Worm (Caenorhabditis elegans) whole organism, L4 larva: ENCODE results near the gene C09B9.1.

Experiments
- D1046.2 ChIP-seq: fragments of 200-800 bp; sonication (Bioruptor generic); IDR thresholded peaks from 2 replicates; pipeline ENCODE4 v1.3.6; 2022; ENCODE audit warnings: missing genetic modification characterization, missing compliant biosample characterization
- F10B5.3 ChIP-seq: sonication (generic microtip); optimal IDR thresholded peaks from 2 replicates; lab custom pipeline; 2016; ENCODE audit warnings: mild to moderate bottlenecking, missing genetic modification characterization, missing compliant biosample characterization
- F26F4.8 ChIP-seq: fragments of 200-800 bp; sonication (Bioruptor generic); conservative IDR thresholded peaks from 2 replicates; pipeline ENCODE4 v1.3.6; 2022; ENCODE audit warnings: missing genetic modification characterization, missing compliant biosample characterization
- F44E2.7 ChIP-seq: fragments of 200-800 bp; sonication (Bioruptor generic); IDR thresholded peaks from 2 replicates; pipeline ENCODE4 v2.1.2; 2022; ENCODE audit warnings: missing genetic modification characterization, missing compliant biosample characterization
- Y105C5A.15 ChIP-seq: fragments of 200-800 bp; sonication (Bioruptor generic); IDR thresholded peaks from 2 replicates; pipeline ENCODE4 v1.3.6; 2022; ENCODE audit warnings: missing genetic modification characterization, missing compliant biosample characterization
- Y48G9A.11 ChIP-seq: fragments of 200-800 bp; sonication (Bioruptor generic); IDR thresholded peaks from 2 replicates; pipeline ENCODE4 v1.3.6; 2022; ENCODE audit warnings: missing genetic modification reagents, missing genetic modification characterization, missing compliant biosample characterization
- ZK337.2 ChIP-seq: fragments of 200-800 bp; sonication (Bioruptor generic); IDR thresholded peaks from 2 replicates; pipeline ENCODE4 v1.3.6; 2022; ENCODE audit warnings: missing genetic modification reagents, missing genetic modification characterization, missing compliant biosample characterization
- aha-1 ChIP-seq: fragments of 150-350 bp; peaks from one replicate; lab custom pipeline; 2014; ENCODE audit warnings: missing biosample characterization, missing genetic modification characterization
- aly-2 ChIP-seq: sonication (generic microtip); optimal IDR thresholded peaks from 2 replicates; lab custom pipeline; 2018; ENCODE audit warnings: missing biosample characterization, missing genetic modification characterization
- arid-1 ChIP-seq: fragments of 200-800 bp; sonication (Bioruptor generic); conservative IDR thresholded peaks from 2 replicates; pipeline ENCODE4 v1.3.6; 2022; ENCODE audit warnings: missing genetic modification reagents, missing genetic modification characterization, missing compliant biosample characterization
- attf-4 ChIP-seq: sonication (generic microtip); optimal IDR thresholded peaks from 3 replicates; lab custom pipeline; 2017; ENCODE audit warnings: missing biosample characterization, missing genetic modification characterization
- ceh-44 ChIP-seq: fragments of 200-800 bp; sonication (Bioruptor generic); IDR thresholded peaks from 2 replicates; pipeline ENCODE4 v1.3.6; 2022; ENCODE audit warnings: missing genetic modification reagents, missing genetic modification characterization, missing compliant biosample characterization
- ceh-62 ChIP-seq: sonication (generic microtip); optimal IDR thresholded peaks from 2 replicates; lab custom pipeline; 2017; ENCODE audit warnings: missing biosample characterization, missing genetic modification characterization
- ceh-82 ChIP-seq: sonication (generic microtip); optimal IDR thresholded peaks from 2 replicates; lab custom pipeline; 2017; ENCODE audit warnings: missing biosample characterization, missing genetic modification characterization
- cey-2 ChIP-seq: sonication (generic microtip); optimal IDR thresholded peaks from 3 replicates; lab custom pipeline; 2017; ENCODE audit warnings: missing genetic modification characterization, mild to moderate bottlenecking, missing compliant biosample characterization, antibody characterized with exemption, borderline replicate concordance; ENCODE audit not compliant: insufficient read depth
- daf-12 ChIP-seq: fragments of 150-350 bp; optimal IDR thresholded peaks from 2 replicates; lab custom pipeline; 2014; ENCODE audit warnings: missing biosample characterization, missing genetic modification reagents, missing genetic modification characterization
- dmd-8 ChIP-seq: fragments of 200-800 bp; sonication (Bioruptor generic); IDR thresholded peaks from 2 replicates; pipeline ENCODE4 v1.3.6; 2022; ENCODE audit warnings: missing genetic modification characterization, missing compliant biosample characterization
- dmd-9 ChIP-seq: fragments of 200-800 bp; sonication (Bioruptor generic); IDR thresholded peaks from 2 replicates; pipeline ENCODE4 v1.3.6; 2022; ENCODE audit warnings: missing genetic modification reagents, missing genetic modification characterization, missing compliant biosample characterization
- duxl-1 ChIP-seq: sonication (generic microtip); optimal IDR thresholded peaks from 2 replicates; lab custom pipeline; 2016; ENCODE audit warnings: mild to moderate bottlenecking, missing genetic modification characterization, moderate library complexity, missing compliant biosample characterization; ENCODE audit not compliant: poor library complexity
- dve-1 ChIP-seq: sonication (generic microtip); optimal IDR thresholded peaks from 2 replicates; lab custom pipeline; 2017; ENCODE audit warnings: antibody characterized with exemption, mild to moderate bottlenecking, missing genetic modification characterization, missing compliant biosample characterization; ENCODE audit not compliant: insufficient read depth
- egl-27 ChIP-seq: sonication (generic microtip); optimal IDR thresholded peaks from 3 replicates; lab custom pipeline; 2017; ENCODE audit warnings: missing biosample characterization, missing genetic modification reagents, missing genetic modification characterization
- egl-43 ChIP-seq: fragments of 200-800 bp; sonication (Bioruptor generic); IDR thresholded peaks from 2 replicates; pipeline ENCODE4 v1.3.6; 2022; ENCODE audit warnings: missing genetic modification reagents, missing genetic modification characterization, missing compliant biosample characterization
- fkh-10 ChIP-seq: fragments of 150-350 bp; optimal IDR thresholded peaks from 2 replicates; lab custom pipeline; 2014; ENCODE audit warnings: missing biosample characterization, missing genetic modification reagents, missing genetic modification characterization
- gei-8 ChIP-seq: fragments of 200-800 bp; sonication (Bioruptor generic); optimal IDR thresholded peaks from 2 replicates; lab custom pipeline; 2018; ENCODE audit warnings: mild to moderate bottlenecking, missing genetic modification characterization, missing compliant biosample characterization
- hlh-30 ChIP-seq: sonication (generic microtip); optimal IDR thresholded peaks from 2 replicates; lab custom pipeline; 2017; ENCODE audit warnings: antibody characterized with exemption, mild to moderate bottlenecking, missing genetic modification characterization, missing compliant biosample characterization; ENCODE audit not compliant: insufficient read depth
- hmg-1.1 ChIP-seq: fragments of 200-800 bp; sonication (Bioruptor generic); IDR thresholded peaks from 2 replicates; pipeline ENCODE4 v1.3.6; 2022; ENCODE audit warnings: missing genetic modification reagents, missing genetic modification characterization, missing compliant biosample characterization
- lim-7 ChIP-seq: fragments of 200-800 bp; sonication (Bioruptor generic); IDR thresholded peaks from 2 replicates; pipeline ENCODE4 v1.3.6; 2022; ENCODE audit warnings: missing genetic modification characterization, missing compliant biosample characterization
- lin-15B ChIP-seq: fragments of 150-350 bp; sonication (generic microtip); optimal IDR thresholded peaks from 3 replicates; lab custom pipeline; 2014; ENCODE audit warnings: missing biosample characterization, missing genetic modification characterization
- lin-38 ChIP-seq: fragments of 200-800 bp; sonication (Bioruptor generic); IDR thresholded peaks from 2 replicates; pipeline ENCODE4 v1.3.6; 2022; ENCODE audit warnings: missing genetic modification reagents, missing genetic modification characterization, missing compliant biosample characterization
- madf-9 ChIP-seq: fragments of 200-800 bp; sonication (Bioruptor generic); conservative IDR thresholded peaks from 2 replicates; pipeline ENCODE4 v1.3.6; 2022; ENCODE audit warnings: missing genetic modification reagents, missing genetic modification characterization, missing compliant biosample characterization
- mdl-1 ChIP-seq, 2 experiments: fragments of 150-350 bp in 1 of 2; sonication (generic microtip) in 1 of 2; optimal IDR thresholded peaks; 2 replicates each; lab custom pipeline; 2014 to 2017; ENCODE audit warnings: missing biosample characterization in 2 of 2, missing genetic modification characterization in 2 of 2
- nhr-11 ChIP-seq: fragments of 150-350 bp; optimal IDR thresholded peaks from 2 replicates; lab custom pipeline; 2014; ENCODE audit warnings: missing biosample characterization, missing genetic modification characterization
- nhr-25 ChIP-seq: sonication (generic microtip); optimal IDR thresholded peaks from 2 replicates; lab custom pipeline; 2017; ENCODE audit warnings: missing genetic modification characterization, mild to moderate bottlenecking, missing compliant biosample characterization, antibody characterized with exemption, moderate library complexity, borderline replicate concordance; ENCODE audit not compliant: insufficient read depth
- nhr-41 ChIP-seq: fragments of 200-800 bp; sonication (Bioruptor generic); IDR thresholded peaks from 2 replicates; pipeline ENCODE4 v1.3.6; 2022; ENCODE audit warnings: missing genetic modification reagents, missing genetic modification characterization, missing compliant biosample characterization
- nhr-42 ChIP-seq: fragments of 200-800 bp; sonication (Bioruptor generic); IDR thresholded peaks from 2 replicates; pipeline ENCODE4 v1.3.6; 2022; ENCODE audit warnings: missing genetic modification characterization, missing compliant biosample characterization
- nhr-6 ChIP-seq: fragments of 150-350 bp; optimal IDR thresholded peaks from 2 replicates; lab custom pipeline; 2014; ENCODE audit warnings: missing biosample characterization, missing genetic modification characterization
- nhr-77 ChIP-seq: fragments of 150-350 bp; optimal IDR thresholded peaks from 2 replicates; lab custom pipeline; 2014; ENCODE audit warnings: missing biosample characterization, missing genetic modification characterization
- pha-4 ChIP-seq, 2 experiments: fragments of 150-350 bp in 1 of 2; fragments of 200-800 bp in 1 of 2; sonication (Bioruptor generic) in 1 of 2; IDR thresholded peaks in 1 of 2; optimal IDR thresholded peaks in 1 of 2; 2 replicates each; pipeline versions ENCODE4 v1.3.6 to Lab custom; 2014 to 2022; ENCODE audit warnings: missing genetic modification characterization in 2 of 2, missing genetic modification reagents in 2 of 2, missing biosample characterization in 1 of 2, missing compliant biosample characterization in 1 of 2
- rbr-2 ChIP-seq: sonication (generic microtip); optimal IDR thresholded peaks from 2 replicates; lab custom pipeline; 2016; ENCODE audit warnings: missing genotype, missing genetic modification characterization, missing compliant biosample characterization
- saeg-2 ChIP-seq: fragments of 200-800 bp; sonication (Bioruptor generic); IDR thresholded peaks from 2 replicates; pipeline ENCODE4 v1.3.6; 2022; ENCODE audit warnings: missing genetic modification reagents, missing genetic modification characterization, missing compliant biosample characterization
- set-16 ChIP-seq: fragments of 200-800 bp; sonication (Bioruptor generic); IDR thresholded peaks from 2 replicates; pipeline ENCODE4 v1.3.6; 2022; ENCODE audit warnings: missing genetic modification reagents, missing genetic modification characterization, missing compliant biosample characterization
- snpc-4 ChIP-seq: fragments of 150-350 bp; optimal IDR thresholded peaks from 2 replicates; lab custom pipeline; 2014; ENCODE audit warnings: missing biosample characterization, missing genetic modification characterization
- tag-97 ChIP-seq: fragments of 200-800 bp; sonication (Bioruptor generic); IDR thresholded peaks from 2 replicates; pipeline ENCODE4 v1.3.6; 2022; ENCODE audit warnings: missing genetic modification characterization, missing compliant biosample characterization
- unc-130 ChIP-seq: sonication (generic microtip); optimal IDR thresholded peaks from 2 replicates; lab custom pipeline; 2016; ENCODE audit warnings: missing genetic modification reagents, missing genetic modification characterization, missing compliant biosample characterization
- unc-39 ChIP-seq: sonication (generic microtip); optimal IDR thresholded peaks from 2 replicates; lab custom pipeline; 2017; ENCODE audit warnings: missing biosample characterization, missing genetic modification characterization
- vab-7 ChIP-seq: fragments of 200-800 bp; sonication (Bioruptor generic); IDR thresholded peaks from 2 replicates; pipeline ENCODE4 v1.3.6; 2022; ENCODE audit warnings: missing genetic modification reagents, missing genetic modification characterization, missing compliant biosample characterization
- zfp-2 ChIP-seq: sonication (generic microtip); optimal IDR thresholded peaks from 2 replicates; lab custom pipeline; 2016; ENCODE audit warnings: mild to moderate bottlenecking, missing genetic modification characterization, missing compliant biosample characterization
- zfp-3 ChIP-seq: fragments of 200-800 bp; sonication (Bioruptor generic); conservative IDR thresholded peaks from 2 replicates; pipeline ENCODE4 v1.3.6; 2022; ENCODE audit warnings: missing genetic modification reagents, missing genetic modification characterization, missing compliant biosample characterization
- zip-11 ChIP-seq: fragments of 200-800 bp; sonication (Bioruptor generic); IDR thresholded peaks from 2 replicates; pipeline ENCODE4 v1.3.6; 2022; ENCODE audit warnings: missing genetic modification characterization, missing compliant biosample characterization
- zip-2 ChIP-seq: fragments of 150-350 bp; optimal IDR thresholded peaks from 2 replicates; lab custom pipeline; 2014; ENCODE audit warnings: missing biosample characterization, missing genetic modification characterization
- ztf-11 ChIP-seq: fragments of 150-350 bp; optimal IDR thresholded peaks from 2 replicates; lab custom pipeline; 2014; ENCODE audit warnings: missing biosample characterization, missing genetic modification characterization
- ztf-7 ChIP-seq: fragments of 150-350 bp; optimal IDR thresholded peaks from 2 replicates; lab custom pipeline; 2014; ENCODE audit warnings: missing biosample characterization, missing genetic modification characterization

C09B9.1 gene

ce11 chrIV:5063297-5063696 lies 25.7 kb downstream of the C09B9.1 start (continued):
- no peak for TF ChIP-seq duxl-1 (tag; lab: Kevin White, UChicago)
- TF ChIP-seq ceh-82, result no peak
- no peak for TF ChIP-seq ZK337.2
- 0 out of 2 replicates have a peak, but pooled peaks have one; percentile 16 for TF ChIP-seq Y48G9A.11
- TF ChIP-seq gei-8 (GFP tag; lab: Kevin White, UChicago), result no peak
- no peak for TF ChIP-seq set-16 (GFP tag; lab: Robert Waterston, UW)
- no peak for TF ChIP-seq aly-2 (tag; lab: Kevin White, UChicago)
- no peak for TF ChIP-seq nhr-11 (tag; lab: Kevin White, UChicago)
- no peak for TF ChIP-seq zip-2 (tag; lab: Kevin White, UChicago)
- TF ChIP-seq Y105C5A.15 (GFP tag; lab: Robert Waterston, UW), result 0 out of 2 replicates have a peak, but pooled peaks have one; percentile 35
- TF ChIP-seq nhr-41 (GFP tag; lab: Robert Waterston, UW), result no peak
- TF ChIP-seq F10B5.3 (tag; lab: Kevin White, UChicago), result no peak
- TF ChIP-seq dve-1, result peak; percentile 25
- no peak for TF ChIP-seq unc-39 (tag; lab: Kevin White, UChicago)
- no peak for TF ChIP-seq rbr-2 (tag; lab: Kevin White, UChicago)
- TF ChIP-seq lin-38, result peak; percentile 36; the same call in 1 of the 2 replicates
- TF ChIP-seq arid-1 (GFP tag; lab: Robert Waterston, UW), result no peak
- TF ChIP-seq hlh-30, result no peak
- no peak for TF ChIP-seq aha-1 (tag; lab: Kevin White, UChicago)
- no peak for TF ChIP-seq lin-15B (tag; lab: Kevin White, UChicago)
- no peak for TF ChIP-seq ceh-44 (GFP tag; lab: Robert Waterston, UW)
- TF ChIP-seq dmd-9 (GFP tag; lab: Robert Waterston, UW), result no peak
- TF ChIP-seq F26F4.8 (GFP tag; lab: Robert Waterston, UW), result no peak
- TF ChIP-seq tag-97 (GFP tag; lab: Robert Waterston, UW), result no peak
- no peak for TF ChIP-seq daf-12 (tag; lab: Kevin White, UChicago)
- TF ChIP-seq saeg-2, result no peak
- TF ChIP-seq nhr-77 (tag; lab: Kevin White, UChicago), result no peak
- TF ChIP-seq unc-130 (GFP tag; lab: Kevin White, UChicago), result peak; percentile 29
- TF ChIP-seq ztf-7 (tag; lab: Kevin White, UChicago), result no peak
- TF ChIP-seq nhr-25 (tag; lab: Kevin White, UChicago), result no peak
- no peak for TF ChIP-seq ceh-62 (tag; lab: Kevin White, UChicago)
- TF ChIP-seq hmg-1.1, result no peak
- peak; percentile 80 for TF ChIP-seq snpc-4 (tag; lab: Kevin White, UChicago)
- TF ChIP-seq cey-2 (tag; lab: Kevin White, UChicago), result no peak
- TF ChIP-seq D1046.2 (GFP tag; lab: Robert Waterston, UW), result no peak
- TF ChIP-seq nhr-6 (tag; lab: Kevin White, UChicago), result no peak
- TF ChIP-seq attf-4 (tag; lab: Kevin White, UChicago), result no peak
- TF ChIP-seq zip-11 (GFP tag; lab: Robert Waterston, UW), result no peak
- no peak for TF ChIP-seq zfp-2 (tag; lab: Kevin White, UChicago)
- no peak for TF ChIP-seq mdl-1 (tag; optimal IDR thresholded peaks at IDR 0.05; lab: Kevin White, UChicago)
- TF ChIP-seq lim-7 (GFP tag; lab: Robert Waterston, UW), result no peak
- no peak for TF ChIP-seq vab-7 (GFP tag; lab: Robert Waterston, UW)
- no peak for TF ChIP-seq dmd-8 (GFP tag; lab: Robert Waterston, UW)
- TF ChIP-seq nhr-42 (GFP tag; lab: Robert Waterston, UW), result no peak
- no peak for TF ChIP-seq ztf-11 (tag; lab: Kevin White, UChicago)
- TF ChIP-seq egl-27 (tag; lab: Kevin White, UChicago), result no peak
- no peak for TF ChIP-seq pha-4 (GFP tag; IDR thresholded peaks at IDR 0.05; lab: Robert Waterston, UW)
- no peak for TF ChIP-seq pha-4 (tag; optimal IDR thresholded peaks at IDR 0.05; lab: Kevin White, UChicago)
- no peak for TF ChIP-seq fkh-10
- TF ChIP-seq madf-9, result no peak
- TF ChIP-seq zfp-3 (GFP tag; lab: Robert Waterston, UW), result no peak
- TF ChIP-seq F44E2.7 (GFP tag; lab: Robert Waterston, UW), result no peak
- no peak for TF ChIP-seq egl-43 (GFP tag; lab: Robert Waterston, UW)
